Fruit fly (Drosophila melanogaster) whole organism, prepupa: ENCODE results near the gene CG2540.

ENCODE experiments used
- Blimp-1 ChIP-seq: fragments of 200-800 bp; sonication (Bioruptor generic); optimal IDR thresholded peaks from 3 replicates; lab custom pipeline; 2017; ENCODE audit warnings: missing biosample characterization, missing genetic modification characterization, mild to moderate bottlenecking, moderate library complexity, missing genetic modification reagents
- CG10631 ChIP-seq: fragments of 200-800 bp; sonication (Bioruptor generic); optimal IDR thresholded peaks from 2 replicates; lab custom pipeline; 2016; ENCODE audit warnings: missing biosample characterization, missing genetic modification characterization
- CG10669 ChIP-seq: fragments of 200-800 bp; sonication (Bioruptor generic); optimal IDR thresholded peaks from 3 replicates; lab custom pipeline; 2018; ENCODE audit warnings: missing biosample characterization, mild to moderate bottlenecking, missing genetic modification characterization, moderate library complexity
- CG11762 ChIP-seq: fragments of 200-800 bp; sonication (Bioruptor generic); optimal IDR thresholded peaks from 3 replicates; lab custom pipeline; 2016; ENCODE audit warnings: missing biosample characterization, missing genetic modification characterization; ENCODE audit not compliant: insufficient read depth
- CG15336 ChIP-seq: fragments of 200-800 bp; sonication (Bioruptor generic); IDR thresholded peaks from 2 replicates; pipeline ENCODE4 v1.3.6; 2022; ENCODE audit warnings: missing biosample characterization, missing genetic modification characterization
- CG16779 ChIP-seq: fragments of 200-800 bp; sonication (Bioruptor generic); optimal IDR thresholded peaks from 3 replicates; lab custom pipeline; 2017; ENCODE audit warnings: missing biosample characterization, mild to moderate bottlenecking, missing genetic modification characterization
- CG3032 ChIP-seq: fragments of 200-800 bp; optimal IDR thresholded peaks from 2 replicates; lab custom pipeline; 2019; ENCODE audit warnings: missing biosample characterization, mild to moderate bottlenecking, missing genetic modification characterization, moderate library complexity
- CG31627 ChIP-seq: fragments of 200-800 bp; sonication (Bioruptor generic); optimal IDR thresholded peaks from 3 replicates; lab custom pipeline; 2016; ENCODE audit warnings: missing biosample characterization, missing genetic modification characterization
- CG4318 ChIP-seq: fragments of 200-800 bp; sonication (Bioruptor generic); optimal IDR thresholded peaks from 3 replicates; lab custom pipeline; 2017; ENCODE audit warnings: missing biosample characterization, mild to moderate bottlenecking, missing genetic modification characterization
- CG6163 ChIP-seq: fragments of 200-800 bp; sonication (Bioruptor generic); IDR thresholded peaks from 3 replicates; pipeline ENCODE4 v1.3.6; 2022; ENCODE audit warnings: missing biosample characterization, missing genetic modification characterization
- CG6276 ChIP-seq: fragments of 200-800 bp; sonication (Bioruptor generic); optimal IDR thresholded peaks from 2 replicates; lab custom pipeline; 2017; ENCODE audit warnings: missing biosample characterization, mild to moderate bottlenecking, missing genetic modification characterization
- CG8119 ChIP-seq: fragments of 200-800 bp; sonication (Bioruptor generic); IDR thresholded peaks from 3 replicates; pipeline ENCODE4 v1.3.6; 2022; ENCODE audit warnings: missing biosample characterization, missing genetic modification characterization
- CG8632 ChIP-seq: fragments of 200-800 bp; sonication (Bioruptor generic); optimal IDR thresholded peaks from 3 replicates; lab custom pipeline; 2016; ENCODE audit warnings: missing biosample characterization, missing genetic modification characterization
- Eip75B ChIP-seq: fragments of 200-800 bp; sonication (Bioruptor generic); optimal IDR thresholded peaks from 3 replicates; lab custom pipeline; 2016; ENCODE audit warnings: missing biosample characterization, missing genetic modification characterization
- Eip78C ChIP-seq: fragments of 200-800 bp; sonication (Bioruptor generic); peaks from one replicate; lab custom pipeline; 2016; ENCODE audit warnings: missing biosample characterization, missing genetic modification characterization
- Eip93F ChIP-seq: fragments of 200-800 bp; sonication (Bioruptor generic); optimal IDR thresholded peaks from 2 replicates; lab custom pipeline; 2016; ENCODE audit warnings: missing biosample characterization, mild to moderate bottlenecking, missing genetic modification characterization
- Ets21C ChIP-seq: fragments of 200-800 bp; sonication (Bioruptor generic); optimal IDR thresholded peaks from 3 replicates; lab custom pipeline; 2016; ENCODE audit warnings: missing biosample characterization, missing genetic modification characterization
- Gug ChIP-seq: fragments of 200-800 bp; sonication (Bioruptor generic); IDR thresholded peaks from 2 replicates; pipeline ENCODE4 v1.3.6; 2022; ENCODE audit warnings: missing biosample characterization, missing genetic modification characterization
- Hr4 ChIP-seq: fragments of 200-800 bp; sonication (Bioruptor generic); optimal IDR thresholded peaks from 3 replicates; lab custom pipeline; 2016; ENCODE audit warnings: missing biosample characterization, missing genetic modification characterization
- Sox102F ChIP-seq: fragments of 200-800 bp; sonication (Bioruptor generic); optimal IDR thresholded peaks from 2 replicates; lab custom pipeline; 2016; ENCODE audit warnings: missing biosample characterization, mild to moderate bottlenecking, missing genetic modification characterization
- Sox14 ChIP-seq: fragments of 200-800 bp; sonication (Bioruptor generic); optimal IDR thresholded peaks from 3 replicates; lab custom pipeline; 2016; ENCODE audit warnings: missing biosample characterization, missing genetic modification characterization
- Sox15 ChIP-seq: fragments of 200-800 bp; sonication (Bioruptor generic); optimal IDR thresholded peaks from 3 replicates; lab custom pipeline; 2016; ENCODE audit warnings: missing biosample characterization, missing genetic modification characterization
- achi ChIP-seq: fragments of 200-800 bp; sonication (Bioruptor generic); optimal IDR thresholded peaks from 3 replicates; lab custom pipeline; 2016; ENCODE audit warnings: missing biosample characterization, missing genetic modification characterization
- acj6 ChIP-seq: fragments of 200-800 bp; sonication (Bioruptor generic); optimal IDR thresholded peaks from 3 replicates; lab custom pipeline; 2016; ENCODE audit warnings: missing biosample characterization, missing genetic modification characterization
- esn ChIP-seq: fragments of 200-800 bp; sonication (Bioruptor generic); optimal IDR thresholded peaks from 2 replicates; lab custom pipeline; 2016; ENCODE audit warnings: missing biosample characterization, mild to moderate bottlenecking, missing genetic modification characterization, moderate library complexity
- fd59A ChIP-seq: fragments of 200-800 bp; sonication (Bioruptor generic); optimal IDR thresholded peaks from 2 replicates; lab custom pipeline; 2017; ENCODE audit warnings: missing biosample characterization, mild to moderate bottlenecking, missing genetic modification characterization, missing genetic modification reagents
- fd85E ChIP-seq: fragments of 200-800 bp; sonication (Bioruptor generic); optimal IDR thresholded peaks from 3 replicates; lab custom pipeline; 2016; ENCODE audit warnings: missing biosample characterization, missing genetic modification characterization
- net ChIP-seq: fragments of 200-800 bp; sonication (Bioruptor generic); optimal IDR thresholded peaks from 3 replicates; lab custom pipeline; 2016; ENCODE audit warnings: missing biosample characterization, missing genetic modification characterization
- spab ChIP-seq: fragments of 200-800 bp; sonication (Bioruptor generic); optimal IDR thresholded peaks from 2 replicates; lab custom pipeline; 2017; ENCODE audit warnings: missing biosample characterization, mild to moderate bottlenecking, missing genetic modification characterization, missing genetic modification reagents
- ss ChIP-seq, 2 experiments: fragments of 200-800 bp; sonication (Bioruptor generic); optimal IDR thresholded peaks; 2 replicates in 1 of 2; 3 replicates in 1 of 2; lab custom pipeline; 2017 to 2018; ENCODE audit warnings: mild to moderate bottlenecking in 2 of 2, missing biosample characterization in 2 of 2, missing genetic modification characterization in 2 of 2, moderate library complexity in 1 of 2
- svp ChIP-seq: fragments of 200-800 bp; sonication (Bioruptor generic); peaks from one replicate; lab custom pipeline; 2016; ENCODE audit warnings: missing biosample characterization, missing genetic modification characterization
- topi ChIP-seq: fragments of 200-800 bp; sonication (Bioruptor generic); optimal IDR thresholded peaks from 3 replicates; lab custom pipeline; 2016; ENCODE audit warnings: missing biosample characterization, missing genetic modification characterization
- vri ChIP-seq: fragments of 200-800 bp; sonication (Bioruptor generic); optimal IDR thresholded peaks from 3 replicates; lab custom pipeline; 2016; ENCODE audit warnings: missing biosample characterization, mild to moderate bottlenecking, missing genetic modification characterization

Gene CG2540

dm6 chrX:12676554-12677336 is 47.1 kb downstream of the CG2540 start (continued):
- TF ChIP-seq Ets21C (GFP tag; lab: Kevin White, UChicago) (no peak), fd59A (GFP tag; lab: Kevin White, UChicago) (peak; percentile 22), Sox102F (GFP tag; lab: Kevin White, UChicago) (peak; percentile 76), Hr4 (peak; percentile 9), Sox15 (GFP tag; lab: Kevin White, UChicago) (no peak), acj6 (GFP tag; lab: Kevin White, UChicago) (no peak), CG31627 (GFP tag; lab: Kevin White, UChicago) (no peak), net (peak; percentile 70), Blimp-1 (GFP tag; lab: Kevin White, UChicago) (peak; percentile 72), CG4318 (GFP tag; lab: Kevin White, UChicago) (no peak), CG10631 (peak; percentile 31), Eip75B (GFP tag; lab: Kevin White, UChicago) (peak; percentile 70), CG8632 (GFP tag; lab: Kevin White, UChicago) (peak; percentile 52), achi (GFP tag; lab: Kevin White, UChicago) (peak; percentile 46), esn (GFP tag; lab: Kevin White, UChicago) (no peak), ss (GFP tag; optimal IDR thresholded peaks at IDR 0.05; lab: Kevin White, UChicago) (peak; percentile 95 to 96), Sox14 (GFP tag; lab: Kevin White, UChicago) (peak; percentile 46), CG3032 (tag; lab: Kevin White, UChicago) (peak; percentile 34), CG6276 (peak; percentile 77), CG6163 (GFP tag; lab: Robert Waterston, UW) (peak; percentile 90), spab (peak; percentile 68), topi (peak; percentile 48), CG8119 (peak; percentile 75), CG16779 (peak; percentile 73), CG15336 (GFP tag; lab: Robert Waterston, UW) (peak; percentile 77), Eip93F (peak; percentile 27), fd85E (GFP tag; lab: Kevin White, UChicago) (peak; percentile 2), svp (peak; percentile 60), Gug (GFP tag; lab: Robert Waterston, UW) (peak; percentile 19; the same call in 1 of the 2 replicates), CG11762 (GFP tag; lab: Kevin White, UChicago) (peak; percentile 16), vri (peak; percentile 99), CG10669 (GFP tag; lab: Kevin White, UChicago) (peak; percentile 59), Eip78C (GFP tag; lab: Kevin White, UChicago) (peak; percentile 83)
